Fruit fly (Drosophila melanogaster) whole organism, wandering third instar larva: Measurements from ENCODE around the gene Ir8a.

Source experiments
- CG32264 ChIP-seq: fragments of 200-800 bp; sonication (Bioruptor generic); optimal IDR thresholded peaks from 2 replicates; lab custom pipeline; 2016; ENCODE audit warnings: missing biosample characterization, missing genetic modification characterization
- CG9705 ChIP-seq: fragments of 200-800 bp; sonication (Bioruptor generic); optimal IDR thresholded peaks from 2 replicates; lab custom pipeline; 2018; ENCODE audit warnings: missing biosample characterization, mild to moderate bottlenecking, missing genetic modification characterization
- CrebA ChIP-seq: fragments of 200-800 bp; sonication (Bioruptor generic); optimal IDR thresholded peaks from 2 replicates; lab custom pipeline; 2016; ENCODE audit warnings: missing biosample characterization, mild to moderate bottlenecking, missing genetic modification characterization, borderline replicate concordance
- Dfd ChIP-seq: fragments of >200 bp; optimal IDR thresholded peaks from 2 replicates; lab custom pipeline; 2017; ENCODE audit warnings: missing biosample characterization, missing genetic modification characterization
- Dif ChIP-seq: fragments of 200-275, 200-300 bp; sonication (Bioruptor generic); optimal IDR thresholded peaks from 2 replicates; lab custom pipeline; 2018; ENCODE audit warnings: missing biosample characterization, missing genetic modification characterization; ENCODE audit not compliant: partially characterized antibody
- HLH106 ChIP-seq: fragments of 200-800 bp; optimal IDR thresholded peaks from 3 replicates; lab custom pipeline; 2019; ENCODE audit warnings: missing biosample characterization, mild to moderate bottlenecking, missing genetic modification characterization, moderate library complexity
- Hnf4 ChIP-seq: fragments of 200-800 bp; sonication (Bioruptor generic); optimal IDR thresholded peaks from 2 replicates; lab custom pipeline; 2016; ENCODE audit warnings: missing biosample characterization, mild to moderate bottlenecking, missing genetic modification characterization
- Hr78 ChIP-seq: fragments of >200 bp; optimal IDR thresholded peaks from 2 replicates; lab custom pipeline; 2017; ENCODE audit warnings: missing biosample characterization, missing genetic modification characterization
- Jra ChIP-seq: sonication (Bioruptor generic); optimal IDR thresholded peaks from 2 replicates; lab custom pipeline; 2016; ENCODE audit warnings: missing biosample characterization, missing genetic modification characterization
- Mio ChIP-seq: sonication (Bioruptor generic); optimal IDR thresholded peaks from 2 replicates; lab custom pipeline; 2016; ENCODE audit warnings: missing biosample characterization, missing genetic modification characterization
- OdsH ChIP-seq: fragments of 200-800 bp; sonication (Bioruptor generic); optimal IDR thresholded peaks from 2 replicates; lab custom pipeline; 2016; ENCODE audit warnings: missing biosample characterization, mild to moderate bottlenecking, missing genetic modification characterization
- Rel ChIP-seq, 2 experiments: fragments of 200-800 bp; sonication (Bioruptor generic) in 1 of 2; optimal IDR thresholded peaks; 2 replicates in 1 of 2; 3 replicates in 1 of 2; lab custom pipeline; 2016 to 2019; ENCODE audit warnings: mild to moderate bottlenecking in 2 of 2, missing biosample characterization in 2 of 2, missing genetic modification characterization in 2 of 2, moderate library complexity in 1 of 2
- Sp1 ChIP-seq: fragments of 200-800 bp; sonication (Bioruptor generic); optimal IDR thresholded peaks from 3 replicates; lab custom pipeline; 2019; ENCODE audit warnings: missing biosample characterization, mild to moderate bottlenecking, missing genetic modification characterization, moderate library complexity
- Vsx2 ChIP-seq: fragments of 200-300, 225-300 bp; sonication (Bioruptor generic); optimal IDR thresholded peaks from 2 replicates; lab custom pipeline; 2018; ENCODE audit warnings: missing biosample characterization, missing genetic modification characterization; ENCODE audit not compliant: partially characterized antibody
- brk ChIP-seq: fragments of 200-800 bp; sonication (Bioruptor generic); optimal IDR thresholded peaks from 2 replicates; lab custom pipeline; 2016; ENCODE audit warnings: missing biosample characterization, mild to moderate bottlenecking, missing genetic modification characterization
- dl ChIP-seq, 2 experiments: fragments of 175-275, 200-275 bp in 1 of 2; fragments of 200-275 bp in 1 of 2; sonication (Bioruptor generic); optimal IDR thresholded peaks; lab custom pipeline; 2018; ENCODE audit warnings: mild to moderate bottlenecking in 2 of 2, missing biosample characterization in 2 of 2, missing genetic modification characterization in 2 of 2, moderate library complexity in 2 of 2; ENCODE audit not compliant: partially characterized antibody in 2 of 2, insufficient read depth in 1 of 2
- dmrt93B ChIP-seq: fragments of 200-800 bp; sonication (Bioruptor generic); optimal IDR thresholded peaks from 2 replicates; lab custom pipeline; 2018; ENCODE audit warnings: missing biosample characterization, mild to moderate bottlenecking, missing genetic modification characterization
- ey ChIP-seq: fragments of 200-800 bp; sonication (Bioruptor generic); optimal IDR thresholded peaks from 2 replicates; lab custom pipeline; 2016; ENCODE audit warnings: missing biosample characterization, missing genetic modification characterization
- foxo ChIP-seq, 2 experiments: fragments of 200-800 bp; sonication (Bioruptor generic); optimal IDR thresholded peaks; 2 replicates in 1 of 2; 3 replicates in 1 of 2; lab custom pipeline; 2016 to 2017; ENCODE audit warnings: missing biosample characterization in 2 of 2, missing genetic modification characterization in 2 of 2
- fru ChIP-seq: fragments of 200-800 bp; sonication (Bioruptor generic); optimal IDR thresholded peaks from 3 replicates; lab custom pipeline; 2016; ENCODE audit warnings: missing biosample characterization, mild to moderate bottlenecking, missing genetic modification characterization
- h ChIP-seq: fragments of 200-800 bp; sonication (Bioruptor generic); optimal IDR thresholded peaks from 3 replicates; lab custom pipeline; 2016; ENCODE audit warnings: missing biosample characterization, mild to moderate bottlenecking, missing genetic modification characterization
- jim ChIP-seq: fragments of 175-275, 200-325 bp; sonication (Bioruptor generic); optimal IDR thresholded peaks from 2 replicates; lab custom pipeline; 2016; ENCODE audit warnings: missing biosample characterization, mild to moderate bottlenecking, missing genetic modification characterization
- lola ChIP-seq: fragments of >200 bp; optimal IDR thresholded peaks from 2 replicates; lab custom pipeline; 2017; ENCODE audit warnings: missing biosample characterization, missing genetic modification characterization
- pan ChIP-seq: fragments of >200 bp; optimal IDR thresholded peaks from 2 replicates; lab custom pipeline; 2017
- rgr ChIP-seq: fragments of 200-800 bp; sonication (Bioruptor generic); optimal IDR thresholded peaks from 3 replicates; lab custom pipeline; 2016; ENCODE audit warnings: missing biosample characterization, mild to moderate bottlenecking, missing genetic modification characterization
- sv ChIP-seq: fragments of 200-800 bp; sonication (Bioruptor generic); optimal IDR thresholded peaks from 3 replicates; lab custom pipeline; 2016; ENCODE audit warnings: missing biosample characterization, missing genetic modification characterization
- woc ChIP-seq: sonication (Bioruptor generic); optimal IDR thresholded peaks from 2 replicates; lab custom pipeline; 2016; ENCODE audit warnings: missing biosample characterization, mild to moderate bottlenecking, missing genetic modification characterization

Gene Ir8a

dm6 chrX:9232199-9232598 is 4.2 kb downstream of the Ir8a start, which contains the start of gene CG12121:
CG12121 (minus strand) TSS chrX:9232378.
- TF ChIP-seq Hr78 (GFP tag; lab: Kevin White, UChicago), result no peak
- TF ChIP-seq fru, result no peak
- peak; percentile 71 for TF ChIP-seq Vsx2 (GFP tag; lab: Kevin White, UChicago)
- TF ChIP-seq OdsH (GFP tag; lab: Kevin White, UChicago), result no peak
- TF ChIP-seq CG32264 (GFP tag; lab: Kevin White, UChicago), result no peak
- no peak for TF ChIP-seq Rel (GFP tag; optimal IDR thresholded peaks at IDR 0.05; lab: Kevin White, UChicago)
- TF ChIP-seq Rel (tag; optimal IDR thresholded peaks at IDR 0.05; lab: Kevin White, UChicago), result peak; percentile 94
- no peak for TF ChIP-seq dmrt93B (GFP tag; lab: Kevin White, UChicago)

- TF ChIP-seq Dfd (GFP tag; lab: Kevin White, UChicago), result no peak
- no peak for TF ChIP-seq HLH106
- TF ChIP-seq CrebA, result no peak
- no peak for TF ChIP-seq rgr (GFP tag; lab: Kevin White, UChicago)
- no peak for TF ChIP-seq Dif (GFP tag; lab: Kevin White, UChicago)
- no peak for TF ChIP-seq Sp1
- TF ChIP-seq ey (GFP tag; lab: Kevin White, UChicago), result no peak
- no peak for TF ChIP-seq CG32264 (GFP tag; lab: Kevin White, UChicago)
- TF ChIP-seq, all 38 proteins: peak for 0
These were observed 9.5 kb downstream of the Ir8a start, which contains the start of gene Gr8a for dm6 chrX:9226837-9227236. Gr8a (plus strand) TSS chrX:9227137.

DNA sequence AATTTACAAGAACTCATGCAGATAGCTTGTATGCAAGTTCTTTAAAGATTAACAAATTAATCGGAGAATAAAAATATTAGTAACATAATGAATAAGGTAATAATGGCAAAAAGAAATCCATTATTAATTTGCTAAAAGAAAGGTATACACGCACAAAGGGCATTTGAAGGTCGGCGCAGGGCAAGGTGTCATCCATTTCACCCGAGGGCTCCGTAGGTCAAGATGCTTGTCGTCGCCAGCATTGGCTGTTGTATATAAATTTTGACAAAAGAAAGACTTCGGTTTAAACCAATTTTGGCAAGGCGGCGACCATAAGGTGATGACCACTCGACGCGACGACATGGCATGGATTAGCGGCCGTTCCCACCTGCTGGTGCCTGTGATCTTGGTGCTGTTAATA is 11.2 kb downstream of the Ir8a start, which contains the start of gene CG15370:
Gene CG15370 (plus strand): TSS at position 301 of the 400 bp plus-strand sequence.
- TF ChIP-seq Jra (no peak), h (GFP tag; lab: Kevin White, UChicago) (no peak), CG9705 (no peak), lola (GFP tag; lab: Kevin White, UChicago) (no peak), Dfd (GFP tag; lab: Kevin White, UChicago) (no peak), Rel (GFP tag; optimal IDR thresholded peaks at IDR 0.05; lab: Kevin White, UChicago) (no peak), Rel (tag; optimal IDR thresholded peaks at IDR 0.05; lab: Kevin White, UChicago) (no peak), woc (GFP tag; lab: Kevin White, UChicago) (no peak), dmrt93B (GFP tag; lab: Kevin White, UChicago) (no peak), pan (lab: Kevin White, UChicago) (no peak)
- TF ChIP-seq, all 38 proteins: peak for 0

DNA sequence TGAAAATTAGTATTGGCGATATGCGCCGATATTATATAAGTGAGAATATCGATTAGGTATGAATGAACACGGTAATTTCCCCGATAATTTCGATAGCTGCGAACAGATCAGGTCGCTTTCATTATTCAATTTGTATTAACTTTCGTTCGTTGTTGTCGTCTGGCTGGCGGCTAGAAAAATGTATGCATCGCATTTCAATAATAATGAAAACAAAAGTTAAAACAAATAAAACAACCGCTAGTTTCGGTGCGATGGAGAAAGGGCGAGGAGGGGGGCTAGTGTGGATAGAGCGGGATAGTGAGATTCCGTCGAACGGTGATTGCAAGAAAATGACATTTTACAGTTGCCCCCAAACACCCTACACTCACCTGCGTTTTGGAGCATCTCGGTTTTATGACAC is 12.0 kb downstream of the Ir8a start:
- TF ChIP-seq sv (GFP tag; lab: Kevin White, UChicago) (no peak), brk (GFP tag; lab: Kevin White, UChicago) (no peak), Mio (GFP tag; lab: Kevin White, UChicago) (no peak), ey (GFP tag; lab: Kevin White, UChicago) (no peak)

- TF ChIP-seq Jra (no peak), h (GFP tag; lab: Kevin White, UChicago) (no peak), Hnf4 (GFP tag; lab: Kevin White, UChicago) (no peak), woc (GFP tag; lab: Kevin White, UChicago) (no peak), CG32264 (GFP tag; lab: Kevin White, UChicago) (no peak), Dif (GFP tag; lab: Kevin White, UChicago) (no peak), jim (GFP tag; lab: Kevin White, UChicago) (no peak)
These were observed 13.2 kb downstream of the Ir8a start, which contains the start of gene t for dm6 chrX:9223182-9223581. t (minus strand) TSS chrX:9223257.

dm6 chrX:9220434-9220833 is 16.0 kb downstream of the Ir8a start:
- TF ChIP-seq OdsH (GFP tag; lab: Kevin White, UChicago), result no peak
- no peak for TF ChIP-seq ey (GFP tag; lab: Kevin White, UChicago)
- TF ChIP-seq woc (GFP tag; lab: Kevin White, UChicago), result no peak
- TF ChIP-seq dl (GFP tag; optimal IDR thresholded peaks at IDR 0.05; lab: Kevin White, UChicago; ENCODE audit: insufficient read depth in 1 of 2, partially characterized antibody in 2 of 2), result no peak
- peak in 1 of 2 experiments; percentile 3 for TF ChIP-seq foxo (GFP tag; optimal IDR thresholded peaks at IDR 0.05; lab: Kevin White, UChicago)
- TF ChIP-seq jim (GFP tag; lab: Kevin White, UChicago), result no peak
